Fruit fly (Drosophila melanogaster) whole organism, adult: ENCODE measurements around the gene Nab2.

Experiments
- CG11617 ChIP-seq: fragments of 200-800 bp; sonication (Bioruptor generic); optimal IDR thresholded peaks from 2 replicates; lab custom pipeline; 2017; ENCODE audit warnings: mild to moderate bottlenecking, missing biosample characterization, missing genetic modification reagents, missing genetic modification characterization
- CG12768 ChIP-seq: fragments of 200-800 bp; sonication (Bioruptor generic); optimal IDR thresholded peaks from 2 replicates; lab custom pipeline; 2017; ENCODE audit warnings: missing biosample characterization, missing genetic modification characterization, mild to moderate bottlenecking, moderate library complexity, missing genetic modification reagents
- CG14711 ChIP-seq: fragments of 200-800 bp; sonication (Bioruptor generic); optimal IDR thresholded peaks from 2 replicates; lab custom pipeline; 2018; ENCODE audit warnings: missing biosample characterization, mild to moderate bottlenecking, missing genetic modification characterization, moderate library complexity
- CG1620 ChIP-seq: fragments of 200-800 bp; sonication (Bioruptor generic); optimal IDR thresholded peaks from 2 replicates; lab custom pipeline; 2016; ENCODE audit warnings: missing biosample characterization, missing genetic modification characterization
- CG33017 ChIP-seq: fragments of 200-800 bp; sonication (Bioruptor generic); optimal IDR thresholded peaks from 2 replicates; lab custom pipeline; 2018; ENCODE audit warnings: missing biosample characterization, mild to moderate bottlenecking, missing genetic modification characterization, moderate library complexity
- CG5204 ChIP-seq: fragments of 200-800 bp; sonication (Bioruptor generic); optimal IDR thresholded peaks from 2 replicates; lab custom pipeline; 2016; ENCODE audit warnings: missing biosample characterization, missing genetic modification characterization
- CG7045 ChIP-seq: fragments of 200-800 bp; sonication (Bioruptor generic); optimal IDR thresholded peaks from 2 replicates; lab custom pipeline; 2017; ENCODE audit warnings: missing biosample characterization, mild to moderate bottlenecking, missing genetic modification characterization
- CG7101 ChIP-seq: fragments of 200-800 bp; sonication (Bioruptor generic); optimal IDR thresholded peaks from 2 replicates; lab custom pipeline; 2018; ENCODE audit warnings: missing biosample characterization, mild to moderate bottlenecking, missing genetic modification characterization, moderate library complexity
- Clk ChIP-seq: fragments of 200-800 bp; sonication (Bioruptor generic); optimal IDR thresholded peaks from 2 replicates; lab custom pipeline; 2017; ENCODE audit warnings: missing biosample characterization, missing genetic modification characterization
- Crg-1 ChIP-seq: fragments of 200-800 bp; sonication (Bioruptor generic); optimal IDR thresholded peaks from 2 replicates; lab custom pipeline; 2016; ENCODE audit warnings: missing biosample characterization, missing genetic modification characterization
- Hr96 ChIP-seq: fragments of 200-800 bp; sonication (Bioruptor generic); optimal IDR thresholded peaks from 2 replicates; lab custom pipeline; 2016; ENCODE audit warnings: missing biosample characterization, missing genetic modification characterization
- Mnt ChIP-seq: fragments of 200-800 bp; sonication (Bioruptor generic); optimal IDR thresholded peaks from 2 replicates; lab custom pipeline; 2016; ENCODE audit warnings: missing biosample characterization, mild to moderate bottlenecking, missing genetic modification characterization
- bab1 ChIP-seq: fragments of 200-800 bp; sonication (Bioruptor generic); optimal IDR thresholded peaks from 3 replicates; lab custom pipeline; 2019; ENCODE audit warnings: missing biosample characterization, mild to moderate bottlenecking, missing genetic modification characterization, moderate library complexity
- cic ChIP-seq: fragments of 200-800 bp; sonication (Bioruptor generic); optimal IDR thresholded peaks from 2 replicates; lab custom pipeline; 2017; ENCODE audit warnings: missing biosample characterization, mild to moderate bottlenecking, missing genetic modification characterization, moderate library complexity
- cnc ChIP-seq, 2 experiments: fragments of >200 bp; optimal IDR thresholded peaks; 2 replicates each; lab custom pipeline; 2017
- kay ChIP-seq: fragments of 200-800 bp; sonication (Bioruptor generic); peaks from one replicate; lab custom pipeline; 2016; ENCODE audit warnings: missing biosample characterization, missing genetic modification characterization, borderline replicate concordance
- ovo ChIP-seq: fragments of 200-800 bp; sonication (Bioruptor generic); optimal IDR thresholded peaks from 2 replicates; lab custom pipeline; 2016; ENCODE audit warnings: missing biosample characterization, missing genetic modification characterization
- pad ChIP-seq: fragments of 200-800 bp; sonication (Bioruptor generic); optimal IDR thresholded peaks from 3 replicates; lab custom pipeline; 2017; ENCODE audit warnings: missing biosample characterization, missing genetic modification characterization, mild to moderate bottlenecking, moderate library complexity, missing genetic modification reagents
- tj ChIP-seq: fragments of 200-800 bp; sonication (Bioruptor generic); optimal IDR thresholded peaks from 3 replicates; lab custom pipeline; 2017; ENCODE audit warnings: missing biosample characterization, mild to moderate bottlenecking, missing genetic modification characterization, moderate library complexity
- toe ChIP-seq: fragments of 200-800 bp; sonication (Bioruptor generic); optimal IDR thresholded peaks from 2 replicates; lab custom pipeline; 2016; ENCODE audit warnings: missing biosample characterization, missing genetic modification characterization

The Nab2 gene

DNA sequence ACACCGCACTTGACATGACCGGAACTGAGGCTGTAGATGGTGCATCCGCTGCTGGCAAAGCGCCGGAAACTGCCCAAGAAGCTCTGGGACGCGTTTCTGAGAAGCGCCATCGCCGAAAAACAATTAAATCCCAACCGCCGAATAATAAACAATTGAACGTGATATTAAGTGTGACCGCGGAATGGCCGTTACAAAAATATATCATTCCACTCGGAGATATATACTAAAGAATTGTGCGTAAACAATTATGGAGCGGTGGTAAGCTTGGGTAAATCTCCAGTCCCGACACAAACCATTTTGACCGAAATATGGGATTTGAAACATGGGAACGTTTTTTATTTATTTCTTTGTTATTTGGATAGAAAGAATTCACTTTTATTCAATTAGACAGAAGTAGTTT is 41.7 kb upstream of the Nab2 start, which contains the start of gene CG18528:
Gene CG18528, minus strand, starts transcription at position 188 of the 400 bp plus-strand sequence.
- TF ChIP-seq tj (GFP tag; lab: Kevin White, UChicago) (no peak), ovo (GFP tag; lab: Kevin White, UChicago) (no peak), bab1 (GFP tag; lab: Kevin White, UChicago) (peak; percentile 53)

DNA sequence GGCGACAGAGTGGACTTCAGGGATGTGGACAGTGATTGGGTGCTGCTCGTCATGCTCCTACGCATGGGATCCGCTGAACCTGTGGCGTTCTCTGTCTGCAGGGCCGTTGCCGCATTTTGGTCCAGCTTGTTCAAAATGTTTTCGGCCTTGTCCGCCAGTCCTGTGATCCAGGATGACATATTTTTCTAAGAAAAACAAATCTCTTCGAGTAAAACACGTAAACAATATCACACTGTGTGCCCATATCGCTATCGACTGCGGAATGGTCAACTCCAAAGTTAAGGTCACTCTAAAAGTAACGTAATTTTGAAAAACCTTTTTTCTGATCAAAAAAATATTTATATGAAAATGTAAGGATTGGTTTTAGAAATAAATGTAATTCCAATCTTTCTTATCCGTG is 39.5 kb upstream of the Nab2 start, which contains the start of gene Golgin84:
Gene Golgin84, minus strand, starts transcription at position 241 of the 400 bp plus-strand sequence.
- TF ChIP-seq ovo (GFP tag; lab: Kevin White, UChicago) (no peak), CG1620 (no peak), Clk (no peak), bab1 (GFP tag; lab: Kevin White, UChicago) (no peak), cic (no peak), CG33017 (tag; lab: Kevin White, UChicago) (no peak), CG14711 (tag; lab: Kevin White, UChicago) (no peak)

DNA sequence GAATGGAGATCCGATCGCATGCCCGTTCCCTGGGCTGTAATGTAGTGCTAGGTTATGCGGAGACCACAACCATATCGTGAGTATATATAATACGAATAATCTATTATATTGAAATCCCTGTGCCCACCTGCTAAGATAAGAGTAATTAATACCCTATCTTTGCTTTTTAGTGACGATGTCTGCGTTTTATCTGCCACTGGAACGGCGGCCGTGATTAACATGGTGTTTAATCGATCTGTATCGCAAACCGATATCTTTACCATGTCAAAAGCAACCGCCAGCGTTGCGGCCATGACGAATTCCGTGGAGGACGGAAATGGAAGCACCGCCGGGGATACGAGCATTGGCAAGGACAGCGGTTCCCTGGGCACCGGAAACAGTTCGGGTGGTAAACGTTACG is 35.2 kb upstream of the Nab2 start:
- TF ChIP-seq CG12768 (GFP tag; lab: Kevin White, UChicago) (no peak), CG7045 (GFP tag; lab: Kevin White, UChicago) (no peak), kay (GFP tag; lab: Kevin White, UChicago) (no peak), CG14711 (tag; lab: Kevin White, UChicago) (no peak), CG5204 (GFP tag; lab: Kevin White, UChicago) (no peak), tj (GFP tag; lab: Kevin White, UChicago) (no peak), ovo (GFP tag; lab: Kevin White, UChicago) (no peak), CG33017 (tag; lab: Kevin White, UChicago) (no peak), pad (GFP tag; lab: Kevin White, UChicago) (no peak), Hr96 (no peak), CG1620 (no peak), toe (GFP tag; lab: Kevin White, UChicago) (no peak)

DNA sequence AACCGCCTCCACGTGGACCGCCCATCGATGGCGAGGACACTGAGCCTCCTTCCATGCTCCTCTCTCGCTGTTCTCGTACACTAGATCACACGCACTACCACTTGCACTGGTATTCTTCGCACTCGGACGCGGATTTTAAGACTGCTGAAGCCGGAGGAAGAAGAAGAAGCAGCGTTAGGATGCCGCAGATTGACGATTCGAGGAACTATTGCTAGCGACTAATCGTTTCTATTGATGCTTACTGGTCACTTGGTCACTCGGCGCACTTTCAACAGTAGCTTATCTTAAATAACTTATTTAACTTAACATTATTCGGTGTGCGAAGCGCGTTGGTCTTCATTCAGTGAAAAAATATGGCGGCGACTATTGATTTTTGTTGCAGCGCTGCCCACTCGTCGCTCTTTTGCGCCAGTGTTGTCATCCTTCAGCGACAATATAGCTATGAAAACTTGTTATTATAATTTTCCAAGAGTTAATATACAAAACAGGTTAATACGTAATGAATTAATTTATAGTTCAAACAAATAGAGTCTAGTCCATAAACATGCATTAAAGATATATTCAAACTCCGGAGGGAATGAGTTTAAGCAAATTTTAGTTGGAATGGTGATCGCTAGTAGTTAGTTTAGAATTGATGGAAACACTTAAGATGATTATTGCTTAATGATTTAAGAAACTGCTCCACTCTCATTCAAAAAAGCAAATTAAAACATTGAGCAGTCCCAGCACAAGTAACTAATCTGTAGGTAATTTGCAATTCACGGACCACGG is 30.4 kb upstream of the Nab2 start, which contains the start of the genes CG5746 and CG6454:
Gene CG5746, minus strand, starts transcription at position 372 of the 771 bp plus-strand sequence.
Gene CG6454, plus strand, starts transcription at position 763 of the 771 bp plus-strand sequence.
- TF ChIP-seq kay (GFP tag; lab: Kevin White, UChicago) (no peak), bab1 (GFP tag; lab: Kevin White, UChicago) (peak; percentile 23), CG5204 (GFP tag; lab: Kevin White, UChicago) (no peak), toe (GFP tag; lab: Kevin White, UChicago) (no peak), CG11617 (GFP tag; lab: Kevin White, UChicago) (peak; percentile 66), CG7045 (GFP tag; lab: Kevin White, UChicago) (no peak), CG7101 (peak; percentile 59), pad (GFP tag; lab: Kevin White, UChicago) (peak; percentile 14), Hr96 (peak; percentile 46), cic (no peak), CG33017 (tag; lab: Kevin White, UChicago) (no peak), cnc (optimal IDR thresholded peaks at IDR 0.05; lab: Kevin White, UChicago) (no peak), ovo (GFP tag; lab: Kevin White, UChicago) (peak; percentile 19), CG12768 (GFP tag; lab: Kevin White, UChicago) (peak; percentile 19), Mnt (GFP tag; lab: Kevin White, UChicago) (peak; percentile 48), Crg-1 (GFP tag; lab: Kevin White, UChicago) (no peak), Clk (no peak), CG1620 (peak; percentile 31), tj (GFP tag; lab: Kevin White, UChicago) (no peak), CG14711 (tag; lab: Kevin White, UChicago) (peak; percentile 93)

DNA sequence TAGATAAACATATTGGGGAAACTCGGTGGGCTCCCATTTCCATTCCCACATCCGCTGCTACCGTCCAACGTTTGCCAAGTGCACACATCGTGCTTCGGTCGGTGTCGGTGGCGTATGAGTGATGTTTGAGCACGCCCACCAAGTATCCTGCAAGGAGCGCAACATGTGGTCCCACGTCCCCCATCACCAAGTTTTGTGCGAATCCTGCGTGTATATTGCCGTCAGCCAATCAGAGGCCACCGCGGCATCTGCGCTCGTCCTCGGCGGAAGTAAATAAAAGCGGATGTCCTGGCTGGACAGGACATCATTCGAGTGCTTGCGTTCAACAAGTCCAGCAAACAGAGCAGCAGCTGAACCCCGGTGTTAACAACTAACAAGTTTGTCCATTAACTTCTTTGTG is 23.0 kb upstream of the Nab2 start, which contains the start of gene Ms:
Gene Ms, plus strand, starts transcription at position 301 of the 400 bp plus-strand sequence.
- TF ChIP-seq kay (GFP tag; lab: Kevin White, UChicago) (no peak), toe (GFP tag; lab: Kevin White, UChicago) (no peak), pad (GFP tag; lab: Kevin White, UChicago) (no peak), CG7045 (GFP tag; lab: Kevin White, UChicago) (no peak), CG7101 (no peak), CG33017 (tag; lab: Kevin White, UChicago) (no peak), CG12768 (GFP tag; lab: Kevin White, UChicago) (no peak), cic (no peak), Hr96 (no peak), tj (GFP tag; lab: Kevin White, UChicago) (no peak), CG11617 (GFP tag; lab: Kevin White, UChicago) (no peak), cnc (optimal IDR thresholded peaks at IDR 0.05; lab: Kevin White, UChicago) (no peak), CG1620 (no peak), Clk (no peak), CG14711 (tag; lab: Kevin White, UChicago) (no peak), Mnt (GFP tag; lab: Kevin White, UChicago) (no peak), CG5204 (GFP tag; lab: Kevin White, UChicago) (no peak)

DNA sequence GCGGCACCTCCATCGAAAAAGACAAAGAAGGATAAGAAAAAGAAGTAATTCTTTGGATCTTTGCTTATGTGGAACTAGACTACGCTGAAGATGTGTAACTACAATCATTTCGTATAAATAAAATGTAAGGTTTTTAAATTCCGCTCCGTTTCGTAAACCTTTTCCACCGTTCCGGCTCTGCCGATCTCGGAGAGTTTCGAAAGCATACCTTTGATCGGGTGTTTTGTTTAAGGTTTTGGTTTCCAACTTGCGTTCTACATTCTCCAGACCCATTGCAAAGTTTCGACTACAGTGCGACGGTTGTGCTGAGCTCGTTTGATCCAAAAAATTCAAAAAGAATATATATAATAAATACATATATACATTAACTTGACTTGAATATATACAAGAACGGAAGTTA is 18.4 kb upstream of the Nab2 start, which contains the start of gene CG6432:
Gene CG6432, plus strand, starts transcription at position 301 of the 400 bp plus-strand sequence.
- no peak for TF ChIP-seq kay (GFP tag; lab: Kevin White, UChicago)
- no peak for TF ChIP-seq cnc (optimal IDR thresholded peaks at IDR 0.05; lab: Kevin White, UChicago)
- no peak for TF ChIP-seq CG7045 (GFP tag; lab: Kevin White, UChicago)
- TF ChIP-seq CG7101 = no peak
- no peak for TF ChIP-seq Clk
- TF ChIP-seq Hr96 = no peak
- no peak for TF ChIP-seq cic
- TF ChIP-seq ovo (GFP tag; lab: Kevin White, UChicago) = no peak
- no peak for TF ChIP-seq CG11617 (GFP tag; lab: Kevin White, UChicago)
- no peak for TF ChIP-seq CG12768 (GFP tag; lab: Kevin White, UChicago)
